Worm (Caenorhabditis elegans) whole organism, L3 larva: ENCODE results near the gene hil-2.

Experiments
- ZK546.5 ChIP-seq: sonication (generic microtip); optimal IDR thresholded peaks from 2 replicates; lab custom pipeline; 2017; ENCODE audit warnings: missing biosample characterization, missing genetic modification characterization
- aly-2 ChIP-seq: fragments of 150-350 bp; optimal IDR thresholded peaks from 2 replicates; lab custom pipeline; 2014; ENCODE audit warnings: missing biosample characterization, missing genetic modification characterization
- ceh-16 ChIP-seq: sonication (generic microtip); optimal IDR thresholded peaks from 2 replicates; lab custom pipeline; 2017; ENCODE audit warnings: missing biosample characterization, missing genetic modification characterization
- ceh-28 ChIP-seq: fragments of 150-350 bp; optimal IDR thresholded peaks from 2 replicates; lab custom pipeline; 2014; ENCODE audit warnings: missing biosample characterization, missing genetic modification reagents, missing genetic modification characterization
- ceh-82 ChIP-seq: fragments of 150-350 bp; optimal IDR thresholded peaks from 2 replicates; lab custom pipeline; 2014; ENCODE audit warnings: missing biosample characterization, missing genetic modification characterization
- ceh-9 ChIP-seq: sonication (generic microtip); optimal IDR thresholded peaks from 2 replicates; lab custom pipeline; 2018; ENCODE audit warnings: missing biosample characterization, missing genetic modification characterization
- daf-12 ChIP-seq: fragments of 150-350 bp; optimal IDR thresholded peaks from 2 replicates; lab custom pipeline; 2014; ENCODE audit warnings: missing biosample characterization, missing genetic modification reagents, missing genetic modification characterization
- egl-27 ChIP-seq: sonication (generic microtip); optimal IDR thresholded peaks from 4 replicates; lab custom pipeline; 2017; ENCODE audit warnings: missing biosample characterization, missing genetic modification reagents, missing genetic modification characterization
- egl-5 ChIP-seq: fragments of 150-350 bp; optimal IDR thresholded peaks from 2 replicates; lab custom pipeline; 2017; ENCODE audit warnings: missing biosample characterization, missing genetic modification reagents, missing genetic modification characterization, inconsistent platforms
- elt-1 ChIP-seq: fragments of 150-350 bp; optimal IDR thresholded peaks from 2 replicates; lab custom pipeline; 2014; ENCODE audit warnings: missing biosample characterization, missing genetic modification characterization
- elt-2 ChIP-seq: sonication (generic microtip); optimal IDR thresholded peaks from 2 replicates; lab custom pipeline; 2016; ENCODE audit warnings: missing genetic modification reagents, mild to moderate bottlenecking, missing genetic modification characterization, missing compliant biosample characterization
- elt-3 ChIP-seq, 3 experiments: fragments of 150-350 bp in 1 of 3; sonication (generic microtip) in 2 of 3; optimal IDR thresholded peaks; 2 replicates in 2 of 3; 4 replicates in 1 of 3; lab custom pipeline; 2014 to 2017; ENCODE audit warnings: missing biosample characterization in 3 of 3, missing genetic modification characterization in 3 of 3
- eor-1 ChIP-seq, 2 experiments: fragments of 150-350 bp; optimal IDR thresholded peaks; 2 replicates each; lab custom pipeline; 2014 to 2018; ENCODE audit warnings: missing biosample characterization in 2 of 2, missing genetic modification characterization in 2 of 2
- fkh-2 ChIP-seq: fragments of 150-350 bp; optimal IDR thresholded peaks from 2 replicates; lab custom pipeline; 2014; ENCODE audit warnings: missing biosample characterization, missing genetic modification reagents, missing genetic modification characterization
- fos-1 ChIP-seq: fragments of 150-350 bp; optimal IDR thresholded peaks from 2 replicates; lab custom pipeline; 2014; ENCODE audit warnings: missing biosample characterization, missing genetic modification characterization
- hmg-11 ChIP-seq: sonication (generic microtip); optimal IDR thresholded peaks from 2 replicates; lab custom pipeline; 2016; ENCODE audit warnings: missing genetic modification characterization, missing compliant biosample characterization
- jun-1 ChIP-seq: fragments of 150-350 bp; optimal IDR thresholded peaks from 2 replicates; lab custom pipeline; 2014; ENCODE audit warnings: missing biosample characterization, missing genetic modification reagents, missing genetic modification characterization
- lin-15B ChIP-seq: fragments of 150-350 bp; optimal IDR thresholded peaks from 2 replicates; lab custom pipeline; 2014; ENCODE audit warnings: missing biosample characterization, missing genetic modification characterization
- lin-39 ChIP-seq: fragments of 150-350 bp; optimal IDR thresholded peaks from 2 replicates; lab custom pipeline; 2018; ENCODE audit warnings: missing biosample characterization, missing genetic modification reagents, missing genetic modification characterization
- mml-1 ChIP-seq: fragments of 150-350 bp; sonication (generic microtip); optimal IDR thresholded peaks from 3 replicates; lab custom pipeline; 2014; ENCODE audit warnings: missing biosample characterization, missing genetic modification characterization
- nfya-1 ChIP-seq: sonication (generic microtip); optimal IDR thresholded peaks from 2 replicates; lab custom pipeline; 2017; ENCODE audit warnings: missing genetic modification characterization, mild to moderate bottlenecking, missing compliant biosample characterization, antibody characterized with exemption, moderate library complexity; ENCODE audit not compliant: insufficient read depth
- nhr-11 ChIP-seq: fragments of 150-350 bp; optimal IDR thresholded peaks from 2 replicates; lab custom pipeline; 2014; ENCODE audit warnings: missing biosample characterization, missing genetic modification characterization
- nhr-12 ChIP-seq: fragments of 150-350 bp; optimal IDR thresholded peaks from 2 replicates; lab custom pipeline; 2014; ENCODE audit warnings: missing biosample characterization, missing genetic modification characterization
- nhr-23 ChIP-seq: fragments of 150-350 bp; optimal IDR thresholded peaks from 2 replicates; lab custom pipeline; 2014; ENCODE audit warnings: missing biosample characterization, missing genetic modification reagents, missing genetic modification characterization
- nhr-25 ChIP-seq: sonication (generic microtip); optimal IDR thresholded peaks from 2 replicates; lab custom pipeline; 2017; ENCODE audit warnings: missing biosample characterization, missing genetic modification characterization
- nhr-43 ChIP-seq: sonication (generic microtip); optimal IDR thresholded peaks from 2 replicates; lab custom pipeline; 2016; ENCODE audit warnings: mild to moderate bottlenecking, missing genetic modification characterization, missing compliant biosample characterization; ENCODE audit not compliant: poor library complexity, severe bottlenecking
- nhr-76 ChIP-seq: fragments of 150-350 bp; sonication (generic microtip); optimal IDR thresholded peaks from 5 replicates; lab custom pipeline; 2014; ENCODE audit warnings: missing biosample characterization, missing genetic modification characterization
- nhr-77 ChIP-seq: fragments of 150-350 bp; optimal IDR thresholded peaks from 2 replicates; lab custom pipeline; 2014; ENCODE audit warnings: missing biosample characterization, missing genetic modification characterization
- pha-4 ChIP-seq: fragments of 150-350 bp; optimal IDR thresholded peaks from 2 replicates; lab custom pipeline; 2014; ENCODE audit warnings: missing biosample characterization, missing genetic modification reagents, missing genetic modification characterization
- pqm-1 ChIP-seq: fragments of 150-350 bp; optimal IDR thresholded peaks from 2 replicates; lab custom pipeline; 2017; ENCODE audit warnings: missing biosample characterization, missing genetic modification characterization, inconsistent platforms
- skn-1 ChIP-seq: fragments of 150-350 bp; optimal IDR thresholded peaks from 2 replicates; lab custom pipeline; 2014; ENCODE audit warnings: missing biosample characterization, missing genetic modification characterization
- tbx-2 ChIP-seq: sonication (generic microtip); optimal IDR thresholded peaks from 2 replicates; lab custom pipeline; 2016; ENCODE audit warnings: mild to moderate bottlenecking, missing genetic modification characterization, missing compliant biosample characterization
- unc-39 ChIP-seq: sonication (generic microtip); optimal IDR thresholded peaks from 4 replicates; lab custom pipeline; 2017; ENCODE audit warnings: missing biosample characterization, missing genetic modification characterization
- unc-62 ChIP-seq: fragments of 150-350 bp; sonication (generic microtip); optimal IDR thresholded peaks from 4 replicates; lab custom pipeline; 2014; ENCODE audit warnings: missing biosample characterization, missing genetic modification reagents, missing genetic modification characterization
- zag-1 ChIP-seq: fragments of 150-350 bp; optimal IDR thresholded peaks from 2 replicates; lab custom pipeline; 2014; ENCODE audit warnings: missing biosample characterization, missing genetic modification characterization
- ztf-4 ChIP-seq: fragments of 150-350 bp; optimal IDR thresholded peaks from 2 replicates; lab custom pipeline; 2014; ENCODE audit warnings: missing biosample characterization, missing genetic modification characterization

hil-2 gene

DNA sequence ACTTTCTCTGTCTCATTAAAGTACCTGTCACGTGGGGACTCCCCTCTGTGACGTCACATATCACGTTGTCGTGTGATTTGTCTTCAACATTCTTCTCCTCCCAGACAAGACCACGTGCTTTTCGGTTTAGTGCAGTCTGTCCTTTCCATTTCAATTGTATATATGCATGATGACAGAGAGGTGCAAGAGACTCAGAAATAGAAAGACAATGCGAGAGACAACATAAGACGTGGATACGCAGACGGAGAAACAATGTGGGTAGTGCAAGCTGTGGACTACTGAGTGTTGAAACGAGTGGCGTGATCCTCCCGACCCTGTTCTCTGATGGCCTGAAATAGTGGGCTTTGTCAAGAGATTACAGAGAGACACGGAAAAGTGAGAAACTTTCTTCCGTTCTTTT lies 42.7 kb downstream of the hil-2 start (continued):
- TF ChIP-seq nhr-77 (tag; lab: Kevin White, UChicago) (no peak), ztf-4 (peak; percentile 83), egl-5 (tag; lab: Kevin White, UChicago) (peak; percentile 85), fkh-2 (no peak), hmg-11 (peak; percentile 86), unc-39 (tag; lab: Kevin White, UChicago) (no peak), fos-1 (tag; lab: Kevin White, UChicago) (peak; percentile 41), ceh-28 (tag; lab: Kevin White, UChicago) (peak; percentile 71), elt-3 (tag; optimal IDR thresholded peaks at IDR 0.05; lab: Kevin White, UChicago) (peak in 1 of 3 experiments; percentile 34)

DNA sequence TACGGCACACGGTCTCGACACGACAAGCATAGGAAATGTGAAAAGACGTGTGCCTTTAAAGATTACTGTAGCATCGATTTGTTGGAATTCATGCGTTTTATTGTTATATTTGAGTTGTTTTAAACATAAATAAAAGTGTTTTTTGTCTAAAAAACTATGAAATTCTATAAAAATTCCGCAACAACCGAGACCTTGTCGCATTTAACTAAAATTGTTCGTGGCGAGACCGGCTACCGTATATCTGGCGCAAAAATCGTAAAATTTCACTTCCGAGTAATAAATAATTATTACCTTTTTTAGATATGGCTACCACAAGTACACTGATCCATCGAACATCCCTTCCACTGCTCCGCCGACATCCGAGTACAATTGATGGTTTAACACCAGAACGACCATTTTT lies 43.3 kb downstream of the hil-2 start, which contains the start of gene ipla-6:
ipla-6 (plus strand) TSS at position 301 of the 400 bp plus-strand sequence.
- TF ChIP-seq daf-12 (tag; lab: Kevin White, UChicago) (no peak), ceh-82 (tag; lab: Kevin White, UChicago) (no peak), elt-1 (no peak), ceh-9 (tag; lab: Kevin White, UChicago) (no peak), ceh-16 (no peak), egl-5 (tag; lab: Kevin White, UChicago) (no peak), jun-1 (no peak), egl-27 (tag; lab: Kevin White, UChicago) (no peak), ZK546.5 (tag; lab: Kevin White, UChicago) (no peak), nhr-76 (tag; lab: Kevin White, UChicago) (no peak), unc-62 (GFP tag; lab: Kevin White, UChicago) (no peak), fkh-2 (no peak), aly-2 (tag; lab: Kevin White, UChicago) (no peak), pha-4 (no peak), nhr-77 (tag; lab: Kevin White, UChicago) (no peak), mml-1 (tag; lab: Kevin White, UChicago) (no peak), fos-1 (tag; lab: Kevin White, UChicago) (no peak), lin-39 (tag; lab: Kevin White, UChicago) (no peak), ceh-28 (tag; lab: Kevin White, UChicago) (no peak)

DNA sequence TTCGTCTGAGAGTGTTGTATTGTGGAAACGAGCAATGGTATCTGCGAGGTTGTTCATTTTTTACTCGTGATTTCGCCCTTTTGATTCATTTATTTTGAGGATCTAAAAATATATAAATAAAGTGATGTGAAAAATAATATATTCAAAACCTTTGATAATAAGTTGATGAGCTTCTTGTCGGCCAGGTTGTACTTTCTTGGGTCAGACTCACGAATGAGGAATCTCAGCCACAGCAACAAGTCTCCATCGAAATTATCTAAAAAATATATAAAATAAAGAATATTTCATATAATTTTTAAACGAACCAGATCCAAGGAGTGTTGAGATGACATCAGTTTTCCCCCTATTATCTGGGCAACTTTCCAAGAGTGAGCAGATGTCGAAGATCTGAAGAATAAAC lies 48.4 kb downstream of the hil-2 start, which contains the start of gene Y73B6BL.288:
Y73B6BL.288 (minus strand) TSS at position 101 of the 400 bp plus-strand sequence.
- TF ChIP-seq jun-1 (no peak), lin-15B (tag; lab: Kevin White, UChicago) (no peak), tbx-2 (tag; lab: Kevin White, UChicago) (no peak), egl-5 (tag; lab: Kevin White, UChicago) (no peak), nhr-43 (no peak), ceh-28 (tag; lab: Kevin White, UChicago) (no peak), ZK546.5 (tag; lab: Kevin White, UChicago) (no peak), mml-1 (tag; lab: Kevin White, UChicago) (no peak), ceh-9 (tag; lab: Kevin White, UChicago) (no peak), nhr-23 (tag; lab: Kevin White, UChicago) (no peak), pqm-1 (no peak), elt-2 (tag; lab: Kevin White, UChicago) (no peak), ceh-16 (no peak), elt-1 (no peak), daf-12 (tag; lab: Kevin White, UChicago) (no peak), pha-4 (no peak)

DNA sequence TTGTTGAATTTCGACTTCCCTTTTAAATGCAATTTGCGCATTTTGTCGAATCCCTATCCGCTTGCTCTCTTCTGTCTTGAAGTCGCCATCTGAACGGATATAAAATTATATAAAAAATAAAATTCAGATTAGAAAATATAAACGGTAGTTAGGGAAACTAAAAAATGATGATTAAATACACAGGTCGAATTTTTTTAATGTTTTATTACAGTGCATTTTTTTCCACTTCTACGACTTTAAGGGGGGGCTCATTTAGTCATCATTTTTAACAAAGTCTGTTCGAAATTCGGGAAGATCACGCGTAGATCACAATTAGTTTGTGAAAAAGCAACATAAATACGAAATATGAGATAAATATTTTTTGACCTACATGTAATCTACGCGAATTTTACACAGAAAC lies 48.8 kb downstream of the hil-2 start, which contains the start of gene Y73B6BL.14:
Y73B6BL.14 (minus strand) TSS at position 101 of the 400 bp plus-strand sequence.
- TF ChIP-seq fos-1 (tag; lab: Kevin White, UChicago) (no peak), ceh-9 (tag; lab: Kevin White, UChicago) (no peak), pqm-1 (no peak), nhr-11 (tag; lab: Kevin White, UChicago) (no peak), eor-1 (tag; optimal IDR thresholded peaks at IDR 0.05; lab: Kevin White, UChicago) (no peak), nhr-43 (no peak), ZK546.5 (tag; lab: Kevin White, UChicago) (no peak), aly-2 (tag; lab: Kevin White, UChicago) (no peak), nhr-77 (tag; lab: Kevin White, UChicago) (no peak), hmg-11 (no peak), pha-4 (no peak), zag-1 (tag; lab: Kevin White, UChicago) (no peak), nfya-1 (tag; lab: Kevin White, UChicago) (no peak), daf-12 (tag; lab: Kevin White, UChicago) (no peak), nhr-23 (tag; lab: Kevin White, UChicago) (no peak), elt-3 (tag; optimal IDR thresholded peaks at IDR 0.05; lab: Kevin White, UChicago) (no peak), nhr-25 (tag; lab: Kevin White, UChicago) (no peak), skn-1 (tag; lab: Kevin White, UChicago) (no peak), nhr-12 (tag; lab: Kevin White, UChicago) (no peak)
- TF ChIP-seq, all 47 proteins: peak for 0
